Worm (Caenorhabditis elegans) whole organism, mixed stage, embryonic: ENCODE measurements around the gene scp-1.

Experiments used
- lin-13 ChIP-seq: fragments of 150-350 bp; optimal IDR thresholded peaks from 2 replicates; lab custom pipeline; 2014; ENCODE audit warnings: missing biosample characterization, missing genetic modification characterization
- lin-32 ChIP-seq: fragments of 200-800 bp; sonication (Bioruptor generic); optimal IDR thresholded peaks from 2 replicates; lab custom pipeline; 2018; ENCODE audit warnings: mild to moderate bottlenecking, missing genetic modification characterization, missing compliant biosample characterization
- unc-62 ChIP-seq: fragments of 150-350 bp; optimal IDR thresholded peaks from 2 replicates; lab custom pipeline; 2014; ENCODE audit warnings: missing biosample characterization, missing genetic modification reagents, missing genetic modification characterization

ce11 chrII:9336651-9337050 is 2.8 kb downstream of the scp-1 start:
- TF ChIP-seq lin-13 (no peak), unc-62 (GFP tag; lab: Kevin White, UChicago) (no peak), lin-32 (GFP tag; lab: Kevin White, UChicago) (no peak)
